Worm (Caenorhabditis elegans) whole organism, mixed stage, embryonic: ENCODE results near the gene T09F5.2.
"Not testable (repeated sequence)": the region's sequence is repeated elsewhere in the genome, so short reads cannot be mapped to it uniquely, and the experiment has no call there.

Experiments used
- ceh-39 ChIP-seq: fragments of 150-350 bp; optimal IDR thresholded peaks from 2 replicates; lab custom pipeline; 2014; ENCODE audit warnings: missing biosample characterization, missing genetic modification characterization
- ceh-43 ChIP-seq: fragments of 200-800 bp; sonication (Bioruptor generic); optimal IDR thresholded peaks from 2 replicates; lab custom pipeline; 2018; ENCODE audit warnings: mild to moderate bottlenecking, missing genetic modification characterization, moderate library complexity, missing compliant biosample characterization
- ceh-83 ChIP-seq: fragments of 200-800 bp; sonication (Bioruptor generic); optimal IDR thresholded peaks from 2 replicates; lab custom pipeline; 2018; ENCODE audit warnings: mild to moderate bottlenecking, missing genetic modification characterization, missing compliant biosample characterization
- ces-1 ChIP-seq: fragments of 150-350 bp; optimal IDR thresholded peaks from 2 replicates; lab custom pipeline; 2014; ENCODE audit warnings: missing biosample characterization, missing genetic modification reagents, missing genetic modification characterization
- drap-1 ChIP-seq: fragments of 200-800 bp; sonication (Bioruptor generic); optimal IDR thresholded peaks from 3 replicates; lab custom pipeline; 2018; ENCODE audit warnings: mild to moderate bottlenecking, missing genetic modification characterization, missing compliant biosample characterization
- elt-1 ChIP-seq: sonication (generic microtip); optimal IDR thresholded peaks from 2 replicates; lab custom pipeline; 2017; ENCODE audit warnings: missing genetic modification characterization, mild to moderate bottlenecking, missing compliant biosample characterization, antibody characterized with exemption, moderate library complexity, borderline replicate concordance; ENCODE audit not compliant: insufficient read depth
- elt-3 ChIP-seq: fragments of 150-350 bp; optimal IDR thresholded peaks from 2 replicates; lab custom pipeline; 2014; ENCODE audit warnings: missing biosample characterization, missing genetic modification characterization
- flh-1 ChIP-seq: fragments of 200-800 bp; sonication (Bioruptor generic); optimal IDR thresholded peaks from 2 replicates; lab custom pipeline; 2018; ENCODE audit warnings: mild to moderate bottlenecking, missing genetic modification characterization, moderate library complexity, missing compliant biosample characterization
- hlh-1 ChIP-seq: fragments of 150-350 bp; optimal IDR thresholded peaks from 2 replicates; lab custom pipeline; 2014; ENCODE audit warnings: missing biosample characterization, missing genetic modification reagents, missing genetic modification characterization
- lin-13 ChIP-seq: fragments of 150-350 bp; optimal IDR thresholded peaks from 2 replicates; lab custom pipeline; 2014; ENCODE audit warnings: missing biosample characterization, missing genetic modification characterization
- lin-32 ChIP-seq: fragments of 200-800 bp; sonication (Bioruptor generic); optimal IDR thresholded peaks from 2 replicates; lab custom pipeline; 2018; ENCODE audit warnings: mild to moderate bottlenecking, missing genetic modification characterization, missing compliant biosample characterization
- lsy-2 ChIP-seq: fragments of 150-350 bp; optimal IDR thresholded peaks from 2 replicates; lab custom pipeline; 2014; ENCODE audit warnings: missing biosample characterization, missing genetic modification characterization
- mab-5 ChIP-seq: fragments of 150-350 bp; optimal IDR thresholded peaks from 2 replicates; lab custom pipeline; 2014; ENCODE audit warnings: missing biosample characterization, missing genetic modification characterization
- mep-1 ChIP-seq: fragments of 150-350 bp; optimal IDR thresholded peaks from 2 replicates; lab custom pipeline; 2017; ENCODE audit warnings: missing biosample characterization, missing genetic modification reagents, missing genetic modification characterization, inconsistent platforms
- mls-2 ChIP-seq: sonication (generic microtip); optimal IDR thresholded peaks from 2 replicates; lab custom pipeline; 2016; ENCODE audit warnings: mild to moderate bottlenecking, missing genetic modification characterization, moderate library complexity, missing compliant biosample characterization
- nhr-12 ChIP-seq: fragments of 150-350 bp; optimal IDR thresholded peaks from 2 replicates; lab custom pipeline; 2014; ENCODE audit warnings: missing biosample characterization, missing genetic modification characterization
- nhr-237 ChIP-seq: fragments of 150-350 bp; optimal IDR thresholded peaks from 2 replicates; lab custom pipeline; 2014; ENCODE audit warnings: missing biosample characterization, missing genetic modification characterization
- nhr-76 ChIP-seq: sonication (generic microtip); optimal IDR thresholded peaks from 2 replicates; lab custom pipeline; 2017; ENCODE audit warnings: missing biosample characterization, missing genetic modification characterization
- pha-4 ChIP-seq: fragments of 150-350 bp; optimal IDR thresholded peaks from 2 replicates; lab custom pipeline; 2018; ENCODE audit warnings: missing biosample characterization, missing genetic modification reagents, missing genetic modification characterization
- sem-2 ChIP-seq: fragments of 200-800 bp; sonication (Bioruptor generic); optimal IDR thresholded peaks from 2 replicates; lab custom pipeline; 2018; ENCODE audit warnings: mild to moderate bottlenecking, missing genetic modification characterization, missing compliant biosample characterization
- snpc-4 ChIP-seq: fragments of 150-350 bp; optimal IDR thresholded peaks from 2 replicates; lab custom pipeline; 2014; ENCODE audit warnings: missing biosample characterization, missing genetic modification characterization
- sptf-1 ChIP-seq: sonication (generic microtip); optimal IDR thresholded peaks from 2 replicates; lab custom pipeline; 2017; ENCODE audit warnings: mild to moderate bottlenecking, missing genetic modification characterization, moderate library complexity, missing compliant biosample characterization
- tbx-8 ChIP-seq: fragments of 200-800 bp; sonication (Bioruptor generic); optimal IDR thresholded peaks from 2 replicates; lab custom pipeline; 2018; ENCODE audit warnings: mild to moderate bottlenecking, missing genetic modification characterization, moderate library complexity, missing compliant biosample characterization
- unc-120 ChIP-seq: sonication (generic microtip); optimal IDR thresholded peaks from 2 replicates; lab custom pipeline; 2017; ENCODE audit warnings: missing genetic modification characterization, missing compliant biosample characterization; ENCODE audit not compliant: poor library complexity, severe bottlenecking
- unc-39 ChIP-seq: fragments of 150-350 bp; optimal IDR thresholded peaks from 2 replicates; lab custom pipeline; 2014; ENCODE audit warnings: missing biosample characterization, missing genetic modification characterization
- unc-62 ChIP-seq: fragments of 150-350 bp; optimal IDR thresholded peaks from 2 replicates; lab custom pipeline; 2014; ENCODE audit warnings: missing biosample characterization, missing genetic modification reagents, missing genetic modification characterization
- zip-8 ChIP-seq: fragments of 150-350 bp; optimal IDR thresholded peaks from 2 replicates; lab custom pipeline; 2014; ENCODE audit warnings: missing biosample characterization, missing genetic modification characterization
- ztf-11 ChIP-seq: fragments of 150-350 bp; optimal IDR thresholded peaks from 2 replicates; lab custom pipeline; 2014; ENCODE audit warnings: missing biosample characterization, missing genetic modification characterization

T09F5.2 gene

ce11 chrV:15150661-15151060, at the start of gene T09F5.2:
Gene T09F5.2, plus strand, starts transcription at chrV:15150961.
- no peak for TF ChIP-seq flh-1
- no peak for TF ChIP-seq zip-8 (tag; lab: Kevin White, UChicago)
- TF ChIP-seq mep-1 (tag; lab: Kevin White, UChicago): no peak
- TF ChIP-seq snpc-4 (tag; lab: Kevin White, UChicago): no peak
- no peak for TF ChIP-seq mab-5 (tag; lab: Kevin White, UChicago)
- TF ChIP-seq ceh-39 (tag; lab: Kevin White, UChicago): no peak
- no peak for TF ChIP-seq sem-2 (GFP tag; lab: Kevin White, UChicago)
- TF ChIP-seq unc-62 (GFP tag; lab: Kevin White, UChicago): no peak
- no peak for TF ChIP-seq pha-4 (tag; lab: Kevin White, UChicago)
- TF ChIP-seq ztf-11 (tag; lab: Kevin White, UChicago): no peak
- no peak for TF ChIP-seq unc-120 (tag; lab: Kevin White, UChicago)
- no peak for TF ChIP-seq lsy-2 (tag; lab: Kevin White, UChicago)
- TF ChIP-seq mls-2 (tag; lab: Kevin White, UChicago): no peak
- no peak for TF ChIP-seq unc-39 (tag; lab: Kevin White, UChicago)
- TF ChIP-seq nhr-12: no peak

ce11 chrV:15105893-15106598, 44.7 kb upstream of the T09F5.2 start, which contains the start of gene C01G10.14:
Gene C01G10.14, minus strand, starts transcription at chrV:15105943.
- TF ChIP-seq zip-8, mls-2, elt-3 (tag; lab: Kevin White, UChicago): not testable (repeated sequence)
- TF ChIP-seq, all 35 proteins: peak for 0; not testable (repeated sequence) for 35

ce11 chrV:15109260-15109659, 41.5 kb upstream of the T09F5.2 start, which contains the start of gene Y75B12A.2:
Gene Y75B12A.2, plus strand, starts transcription at chrV:15109560.
- no peak for TF ChIP-seq zip-8 (tag; lab: Kevin White, UChicago)
- TF ChIP-seq elt-1 (tag; lab: Kevin White, UChicago): no peak
- TF ChIP-seq mls-2 (tag; lab: Kevin White, UChicago): no peak
- TF ChIP-seq ceh-43 (GFP tag; lab: Kevin White, UChicago): no peak
- no peak for TF ChIP-seq sptf-1 (tag; lab: Kevin White, UChicago)
- no peak for TF ChIP-seq nhr-237 (tag; lab: Kevin White, UChicago)
- TF ChIP-seq, all 35 proteins: peak for 0

ce11 chrV:15111660-15112059, 39.1 kb upstream of the T09F5.2 start, which contains the start of gene T01G5.7:
Gene T01G5.7, plus strand, starts transcription at chrV:15111960.
- TF ChIP-seq tbx-8 (GFP tag; lab: Kevin White, UChicago) (no peak), elt-1 (tag; lab: Kevin White, UChicago) (no peak), flh-1 (no peak), unc-120 (tag; lab: Kevin White, UChicago) (no peak), drap-1 (no peak)

ce11 chrV:15113992-15114391, 36.8 kb upstream of the T09F5.2 start, which contains the start of gene T01G5.6:
Gene T01G5.6, minus strand, starts transcription at chrV:15114092.
- TF ChIP-seq hlh-1 (tag; lab: Kevin White, UChicago) (no peak), nhr-76 (tag; lab: Kevin White, UChicago) (no peak), drap-1 (no peak), lin-13 (tag; lab: Kevin White, UChicago) (no peak), ces-1 (GFP tag; lab: Kevin White, UChicago) (no peak), ceh-83 (GFP tag; lab: Kevin White, UChicago) (no peak), elt-1 (tag; lab: Kevin White, UChicago) (no peak), ztf-11 (tag; lab: Kevin White, UChicago) (no peak), nhr-237 (tag; lab: Kevin White, UChicago) (no peak), unc-120 (tag; lab: Kevin White, UChicago) (no peak), lin-32 (GFP tag; lab: Kevin White, UChicago) (no peak), lsy-2 (tag; lab: Kevin White, UChicago) (no peak)
